Fruit fly (Drosophila melanogaster) whole organism, adult: ENCODE data around the gene Obp99d.

Source experiments
- CG14711 ChIP-seq: fragments of 200-800 bp; sonication (Bioruptor generic); optimal IDR thresholded peaks from 2 replicates; lab custom pipeline; 2018; ENCODE audit warnings: missing biosample characterization, mild to moderate bottlenecking, missing genetic modification characterization, moderate library complexity
- CG33017 ChIP-seq: fragments of 200-800 bp; sonication (Bioruptor generic); optimal IDR thresholded peaks from 2 replicates; lab custom pipeline; 2018; ENCODE audit warnings: missing biosample characterization, mild to moderate bottlenecking, missing genetic modification characterization, moderate library complexity
- CG5204 ChIP-seq: fragments of 200-800 bp; sonication (Bioruptor generic); optimal IDR thresholded peaks from 2 replicates; lab custom pipeline; 2016; ENCODE audit warnings: missing biosample characterization, missing genetic modification characterization
- CG7045 ChIP-seq: fragments of 200-800 bp; sonication (Bioruptor generic); optimal IDR thresholded peaks from 2 replicates; lab custom pipeline; 2017; ENCODE audit warnings: missing biosample characterization, mild to moderate bottlenecking, missing genetic modification characterization
- CG7101 ChIP-seq: fragments of 200-800 bp; sonication (Bioruptor generic); optimal IDR thresholded peaks from 2 replicates; lab custom pipeline; 2018; ENCODE audit warnings: missing biosample characterization, mild to moderate bottlenecking, missing genetic modification characterization, moderate library complexity
- Clk ChIP-seq: fragments of 200-800 bp; sonication (Bioruptor generic); optimal IDR thresholded peaks from 2 replicates; lab custom pipeline; 2017; ENCODE audit warnings: missing biosample characterization, missing genetic modification characterization
- Crg-1 ChIP-seq: fragments of 200-800 bp; sonication (Bioruptor generic); optimal IDR thresholded peaks from 2 replicates; lab custom pipeline; 2016; ENCODE audit warnings: missing biosample characterization, missing genetic modification characterization
- Hr96 ChIP-seq: fragments of 200-800 bp; sonication (Bioruptor generic); optimal IDR thresholded peaks from 2 replicates; lab custom pipeline; 2016; ENCODE audit warnings: missing biosample characterization, missing genetic modification characterization
- bab1 ChIP-seq: fragments of 200-800 bp; sonication (Bioruptor generic); optimal IDR thresholded peaks from 3 replicates; lab custom pipeline; 2019; ENCODE audit warnings: missing biosample characterization, mild to moderate bottlenecking, missing genetic modification characterization, moderate library complexity
- cnc ChIP-seq, 2 experiments: fragments of >200 bp; optimal IDR thresholded peaks; 2 replicates each; lab custom pipeline; 2017
- kay ChIP-seq: fragments of 200-800 bp; sonication (Bioruptor generic); peaks from one replicate; lab custom pipeline; 2016; ENCODE audit warnings: missing biosample characterization, missing genetic modification characterization, borderline replicate concordance
- ovo ChIP-seq: fragments of 200-800 bp; sonication (Bioruptor generic); optimal IDR thresholded peaks from 2 replicates; lab custom pipeline; 2016; ENCODE audit warnings: missing biosample characterization, missing genetic modification characterization
- pad ChIP-seq: fragments of 200-800 bp; sonication (Bioruptor generic); optimal IDR thresholded peaks from 3 replicates; lab custom pipeline; 2017; ENCODE audit warnings: missing biosample characterization, missing genetic modification characterization, mild to moderate bottlenecking, moderate library complexity, missing genetic modification reagents

DNA sequence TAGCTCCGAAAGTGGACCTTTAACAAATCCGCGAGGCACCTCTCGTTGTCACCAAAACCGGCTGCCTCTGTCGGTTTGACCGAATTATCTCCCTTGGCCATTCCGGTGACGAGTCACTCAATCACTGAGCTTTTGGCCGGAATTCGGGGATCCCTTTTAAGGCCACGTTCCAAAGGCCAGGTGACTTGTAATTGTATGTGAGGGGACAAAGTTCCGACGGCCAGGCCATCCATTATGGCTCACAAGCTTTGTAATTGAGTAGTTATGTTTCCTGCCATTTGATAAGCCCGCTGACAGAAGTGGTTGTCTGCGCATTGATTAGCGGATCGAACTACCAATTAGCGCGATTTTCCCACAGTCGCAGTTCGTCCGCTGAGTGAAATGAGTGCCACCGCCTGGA lies 45.5 kb upstream of the Obp99d start, which contains the start of the genes ppk20 and ppk30:
- TF ChIP-seq bab1 (GFP tag; lab: Kevin White, UChicago) (no peak), CG14711 (tag; lab: Kevin White, UChicago) (no peak), CG7101 (tag; lab: Kevin White, UChicago) (no peak), CG33017 (no peak), kay (GFP tag; lab: Kevin White, UChicago) (no peak), CG7045 (no peak), Hr96 (GFP tag; lab: Kevin White, UChicago) (no peak), CG5204 (no peak), ovo (GFP tag; lab: Kevin White, UChicago) (no peak), cnc (optimal IDR thresholded peaks at IDR 0.05; lab: Kevin White, UChicago) (no peak), Crg-1 (GFP tag; lab: Kevin White, UChicago) (no peak), Clk (GFP tag; lab: Kevin White, UChicago) (no peak), pad (GFP tag; lab: Kevin White, UChicago) (no peak)
